5 fruit fly cellular contexts compared by ENCODE assay signal in the genomic region with DNA sequence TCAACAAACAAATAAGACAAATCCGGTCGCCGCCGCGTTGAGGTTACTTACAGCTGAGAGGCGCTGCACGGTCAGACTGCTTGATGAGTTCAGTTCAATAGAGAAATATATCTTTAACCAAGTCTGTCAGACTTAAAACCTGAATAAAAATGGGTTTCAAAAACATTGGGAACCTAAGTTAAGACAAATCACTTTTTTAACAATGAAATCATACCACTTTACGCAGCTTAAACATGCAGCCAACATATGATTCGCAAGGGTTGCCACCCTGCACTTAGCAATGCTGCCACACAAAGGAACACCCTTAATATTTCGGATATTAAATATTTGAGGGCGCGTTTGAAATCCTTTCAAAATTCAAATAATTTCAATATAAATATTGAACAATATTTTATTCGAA.
TF ChIP-seq lines count a peak whose summit lies in the region.

Gene CG5515, minus strand, starts transcription at position 278 of the 400 bp plus-strand sequence.

- TF ChIP-seq CTCF in whole organism, embryonic (GFP tag; optimal IDR thresholded peaks at IDR 0.05; lab: Kevin White, UChicago), result no peak

TF ChIP-seq in whole organism, adult, 20 proteins besides CTCF, POLR2A, EP300 and RAD21 (continues in another document):
- TF ChIP-seq CG1620 (GFP tag; optimal IDR thresholded peaks at IDR 0.05; lab: Kevin White, UChicago) (peak; percentile 85), tj (GFP tag; optimal IDR thresholded peaks at IDR 0.05; lab: Kevin White, UChicago) (peak; percentile 76), CG14711 (tag; optimal IDR thresholded peaks at IDR 0.05; lab: Kevin White, UChicago) (peak; percentile 65), CG33017 (tag; optimal IDR thresholded peaks at IDR 0.05; lab: Kevin White, UChicago) (peak; percentile 57), cnc (optimal IDR thresholded peaks at IDR 0.05; lab: Kevin White, UChicago) (no peak), pad (GFP tag; optimal IDR thresholded peaks at IDR 0.05; lab: Kevin White, UChicago) (peak; percentile 41), CG5204 (GFP tag; optimal IDR thresholded peaks at IDR 0.05; lab: Kevin White, UChicago) (peak; percentile 87), CG7045 (GFP tag; optimal IDR thresholded peaks at IDR 0.05; lab: Kevin White, UChicago) (peak; percentile 65), cic (GFP tag; optimal IDR thresholded peaks at IDR 0.05; lab: Kevin White, UChicago) (peak; percentile 18), CG12768 (GFP tag; optimal IDR thresholded peaks at IDR 0.05; lab: Kevin White, UChicago) (peak; percentile 23), Hr96 (GFP tag; optimal IDR thresholded peaks at IDR 0.05; lab: Kevin White, UChicago) (peak; percentile 70), Crg-1 (GFP tag; optimal IDR thresholded peaks at IDR 0.05; lab: Kevin White, UChicago) (peak; percentile 68), kay (GFP tag; lab: Kevin White, UChicago; ENCODE audit: borderline replicate concordance) (no peak), bab1 (GFP tag; optimal IDR thresholded peaks at IDR 0.05; lab: Kevin White, UChicago) (peak; percentile 96), Clk (GFP tag; optimal IDR thresholded peaks at IDR 0.05; lab: Kevin White, UChicago) (no peak), ovo (GFP tag; optimal IDR thresholded peaks at IDR 0.05; lab: Kevin White, UChicago) (peak; percentile 45), toe (GFP tag; optimal IDR thresholded peaks at IDR 0.05; lab: Kevin White, UChicago) (peak; percentile 85)

TF ChIP-seq in whole organism, embryonic, 481 proteins besides CTCF, POLR2A, EP300 and RAD21 (continues in another document):
- TF ChIP-seq dmrt99B (tag; optimal IDR thresholded peaks at IDR 0.05; lab: Kevin White, UChicago), result no peak
- TF ChIP-seq twi (tag; optimal IDR thresholded peaks at IDR 0.05; lab: Kevin White, UChicago), result peak; percentile 41
- peak; percentile 66 for TF ChIP-seq Ada2b (GFP tag; IDR thresholded peaks at IDR 0.05; lab: Robert Waterston, UW)
- TF ChIP-seq CG5953 (GFP tag; IDR thresholded peaks at IDR 0.05; lab: Robert Waterston, UW), result peak; percentile 79
- TF ChIP-seq CG12299 (tag; optimal IDR thresholded peaks at IDR 0.05; lab: Kevin White, UChicago), result peak; percentile 28
- TF ChIP-seq CG6791 (GFP tag; IDR thresholded peaks at IDR 0.05; lab: Robert Waterston, UW; ENCODE audit: partially characterized antibody), result peak; percentile 71; the same call in 2 of the 3 replicates
- TF ChIP-seq CG1603 (tag; optimal IDR thresholded peaks at IDR 0.05; lab: Kevin White, UChicago), result peak; percentile 86
- no peak for TF ChIP-seq Hand (GFP tag; optimal IDR thresholded peaks at IDR 0.05; lab: Kevin White, UChicago)
- TF ChIP-seq Drgx (GFP tag; IDR thresholded peaks at IDR 0.05; lab: Robert Waterston, UW), result peak; percentile 75
- peak; percentile 65 for TF ChIP-seq maf-S (GFP tag; optimal IDR thresholded peaks at IDR 0.05; lab: Kevin White, UChicago)
- no peak for TF ChIP-seq fd102C (GFP tag; optimal IDR thresholded peaks at IDR 0.05; lab: Kevin White, UChicago)
- TF ChIP-seq Trl (optimal IDR thresholded peaks at IDR 0.05; lab: Kevin White, UChicago), result no peak
- TF ChIP-seq Trl (GFP tag; optimal IDR thresholded peaks at IDR 0.05; lab: Kevin White, UChicago), result peak; percentile 72
- TF ChIP-seq nau (GFP tag; optimal IDR thresholded peaks at IDR 0.05; lab: Kevin White, UChicago), result no peak
- TF ChIP-seq CrebB (tag; optimal IDR thresholded peaks at IDR 0.05; lab: Kevin White, UChicago), result peak; percentile 50
- TF ChIP-seq pnt (GFP tag; optimal IDR thresholded peaks at IDR 0.05; lab: Kevin White, UChicago), result peak; percentile 68
- peak; percentile 79 for TF ChIP-seq tx (GFP tag; optimal IDR thresholded peaks at IDR 0.05; lab: Kevin White, UChicago)

TF ChIP-seq in whole organism, prepupa, 60 proteins besides CTCF, POLR2A, EP300 and RAD21 (continues in another document):
- peak; percentile 57; the same call in 2 of the 3 replicates for TF ChIP-seq eg (GFP tag; IDR thresholded peaks at IDR 0.05; lab: Robert Waterston, UW)
- TF ChIP-seq CG11294 (GFP tag; IDR thresholded peaks at IDR 0.05; lab: Robert Waterston, UW), result peak; percentile 14; the same call in 1 of the 2 replicates
- peak; percentile 65 for TF ChIP-seq CG32006 (GFP tag; optimal IDR thresholded peaks at IDR 0.05; lab: Kevin White, UChicago)
- no peak for TF ChIP-seq CG1621 (tag; optimal IDR thresholded peaks at IDR 0.05; lab: Kevin White, UChicago)
- TF ChIP-seq CG10669 (GFP tag; optimal IDR thresholded peaks at IDR 0.05; lab: Kevin White, UChicago), result no peak
- TF ChIP-seq CG6792 (GFP tag; optimal IDR thresholded peaks at IDR 0.05; lab: Kevin White, UChicago), result peak; percentile 45
- TF ChIP-seq fd85E (GFP tag; optimal IDR thresholded peaks at IDR 0.05; lab: Kevin White, UChicago), result no peak
- TF ChIP-seq CG3919 (GFP tag; optimal IDR thresholded peaks at IDR 0.05; lab: Kevin White, UChicago), result no peak
- no peak for TF ChIP-seq spab (GFP tag; optimal IDR thresholded peaks at IDR 0.05; lab: Kevin White, UChicago)
- TF ChIP-seq CG11762 (GFP tag; optimal IDR thresholded peaks at IDR 0.05; lab: Kevin White, UChicago; ENCODE audit: insufficient read depth), result peak; percentile 26
- no peak for TF ChIP-seq vri (GFP tag; optimal IDR thresholded peaks at IDR 0.05; lab: Kevin White, UChicago)
- TF ChIP-seq Gug (GFP tag; IDR thresholded peaks at IDR 0.05; lab: Robert Waterston, UW), result no peak
- TF ChIP-seq salr (GFP tag; optimal IDR thresholded peaks at IDR 0.05; lab: Kevin White, UChicago), result no peak
- peak; percentile 48 for TF ChIP-seq CG3032 (tag; optimal IDR thresholded peaks at IDR 0.05; lab: Kevin White, UChicago)
- peak; percentile 77 for TF ChIP-seq lz (GFP tag; optimal IDR thresholded peaks at IDR 0.05; lab: Kevin White, UChicago)
- no peak for TF ChIP-seq Sox102F (GFP tag; optimal IDR thresholded peaks at IDR 0.05; lab: Kevin White, UChicago)
- no peak for TF ChIP-seq ss (GFP tag; optimal IDR thresholded peaks at IDR 0.05; lab: Kevin White, UChicago)
- TF ChIP-seq OdsH (GFP tag; optimal IDR thresholded peaks at IDR 0.05; lab: Kevin White, UChicago), result peak; percentile 73

TF ChIP-seq in whole organism, pupa, 21 proteins besides CTCF, POLR2A, EP300 and RAD21:
- TF ChIP-seq CG8301 (tag; optimal IDR thresholded peaks at IDR 0.05; lab: Kevin White, UChicago) (peak; percentile 38), CG34367 (tag; optimal IDR thresholded peaks at IDR 0.05; lab: Kevin White, UChicago) (peak; percentile 26), CG8159 (tag; optimal IDR thresholded peaks at IDR 0.05; lab: Kevin White, UChicago) (no peak), CG4496 (GFP tag; IDR thresholded peaks at IDR 0.05; lab: Robert Waterston, UW) (peak; percentile 61; the same call in 2 of the 3 replicates), D1 (tag; optimal IDR thresholded peaks at IDR 0.05; lab: Kevin White, UChicago) (no peak), CG15710 (tag; optimal IDR thresholded peaks at IDR 0.05; lab: Kevin White, UChicago) (peak; percentile 57), Pif1B (GFP tag; optimal IDR thresholded peaks at IDR 0.05; lab: Kevin White, UChicago) (peak; percentile 33), EcR (GFP tag; optimal IDR thresholded peaks at IDR 0.05; lab: Kevin White, UChicago) (no peak), CG9948 (tag; optimal IDR thresholded peaks at IDR 0.05; lab: Kevin White, UChicago) (no peak), CG12605 (GFP tag; IDR thresholded peaks at IDR 0.05; lab: Robert Waterston, UW) (no peak), Ets98B (GFP tag; IDR thresholded peaks at IDR 0.05; lab: Robert Waterston, UW) (peak; percentile 81), Snoo (tag; optimal IDR thresholded peaks at IDR 0.05; lab: Kevin White, UChicago) (no peak), CG10348 (GFP tag; IDR thresholded peaks at IDR 0.05; lab: Robert Waterston, UW) (no peak), rn (GFP tag; IDR thresholded peaks at IDR 0.05; lab: Robert Waterston, UW) (no peak), gl (tag; optimal IDR thresholded peaks at IDR 0.05; lab: Kevin White, UChicago) (no peak), CG13204 (GFP tag; optimal IDR thresholded peaks at IDR 0.05; lab: Kevin White, UChicago) (no peak), Pif1A (GFP tag; optimal IDR thresholded peaks at IDR 0.05; lab: Kevin White, UChicago) (no peak), CG32121 (GFP tag; IDR thresholded peaks at IDR 0.05; lab: Robert Waterston, UW) (peak; percentile 77), fd96Ca (GFP tag; IDR thresholded peaks at IDR 0.05; lab: Robert Waterston, UW) (peak; percentile 91), CG14655 (GFP tag; optimal IDR thresholded peaks at IDR 0.05; lab: Kevin White, UChicago) (no peak), CG17806 (tag; optimal IDR thresholded peaks at IDR 0.05; lab: Kevin White, UChicago) (peak; percentile 18)
TF ChIP-seq in whole organism, pupa: peak in this region for 9.

TF ChIP-seq in whole organism, wandering third instar larva, 38 proteins besides CTCF, POLR2A, EP300 and RAD21 (continues in another document):
- TF ChIP-seq Hr83 (GFP tag; optimal IDR thresholded peaks at IDR 0.05; lab: Kevin White, UChicago; ENCODE audit: poor library complexity, severe bottlenecking) (no peak), Mio (GFP tag; optimal IDR thresholded peaks at IDR 0.05; lab: Kevin White, UChicago) (no peak), br (GFP tag; optimal IDR thresholded peaks at IDR 0.05; lab: Kevin White, UChicago) (peak; percentile 49), Sp1 (GFP tag; optimal IDR thresholded peaks at IDR 0.05; lab: Kevin White, UChicago) (no peak), GATAd (GFP tag; optimal IDR thresholded peaks at IDR 0.05; lab: Kevin White, UChicago) (peak; percentile 15), CG32264 (GFP tag; optimal IDR thresholded peaks at IDR 0.05; lab: Kevin White, UChicago) (no peak), sage (GFP tag; optimal IDR thresholded peaks at IDR 0.05; lab: Kevin White, UChicago) (peak; percentile 10), Abd-B (GFP tag; optimal IDR thresholded peaks at IDR 0.05; lab: Kevin White, UChicago) (no peak), psq (GFP tag; optimal IDR thresholded peaks at IDR 0.05; lab: Kevin White, UChicago) (peak; percentile 40), ey (GFP tag; optimal IDR thresholded peaks at IDR 0.05; lab: Kevin White, UChicago) (peak; percentile 63), dmrt93B (GFP tag; optimal IDR thresholded peaks at IDR 0.05; lab: Kevin White, UChicago) (no peak), rgr (GFP tag; optimal IDR thresholded peaks at IDR 0.05; lab: Kevin White, UChicago) (peak; percentile 76), OdsH (GFP tag; optimal IDR thresholded peaks at IDR 0.05; lab: Kevin White, UChicago) (peak; percentile 61), HLH106 (tag; optimal IDR thresholded peaks at IDR 0.05; lab: Kevin White, UChicago) (peak; percentile 67), brk (GFP tag; optimal IDR thresholded peaks at IDR 0.05; lab: Kevin White, UChicago) (no peak), tai (GFP tag; optimal IDR thresholded peaks at IDR 0.05; lab: Kevin White, UChicago) (peak; percentile 82), Myc (optimal IDR thresholded peaks at IDR 0.05; lab: Kevin White, UChicago) (peak; percentile 19), fru (GFP tag; optimal IDR thresholded peaks at IDR 0.05; lab: Kevin White, UChicago) (no peak), foxo (GFP tag; optimal IDR thresholded peaks at IDR 0.05; lab: Kevin White, UChicago) (peak in 1 of 2 experiments; percentile 79), dl (GFP tag; optimal IDR thresholded peaks at IDR 0.05; lab: Kevin White, UChicago; ENCODE audit: insufficient read depth in 1 of 2, partially characterized antibody in 2 of 2) (peak; percentile 73 to 95), jim (GFP tag; optimal IDR thresholded peaks at IDR 0.05; lab: Kevin White, UChicago) (no peak)
